2 fruit fly cellular contexts compared by ENCODE assay signal in the genomic region with DNA sequence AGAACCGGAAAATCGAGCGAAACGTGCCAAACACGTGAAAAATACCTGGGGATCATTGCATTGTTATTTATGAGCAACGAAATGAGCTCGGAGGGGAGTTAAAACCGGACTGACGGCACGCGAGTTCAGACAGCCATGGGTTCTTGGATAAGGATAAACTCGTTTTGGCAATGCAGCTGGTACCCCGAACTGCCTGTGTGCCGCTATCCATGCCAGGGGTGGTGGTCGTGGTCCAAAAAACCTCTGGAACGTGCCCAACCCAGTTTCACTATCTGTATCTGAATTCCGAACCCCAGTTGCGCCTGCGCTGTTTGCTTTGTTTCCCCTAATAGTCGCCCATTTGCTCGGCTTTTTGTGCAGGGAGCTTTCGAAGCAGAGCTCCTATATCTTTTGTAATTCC.
TF ChIP-seq lines count a peak whose summit lies in the region.

No protein-coding gene starts in this region.

- no peak for TF ChIP-seq CTCF in whole organism, embryonic (GFP tag; optimal IDR thresholded peaks at IDR 0.05; lab: Kevin White, UChicago)

TF ChIP-seq in whole organism, embryonic, 481 proteins besides CTCF, POLR2A, EP300 and RAD21:
- peak; percentile 100 for TF ChIP-seq nerfin-1 (tag; optimal IDR thresholded peaks at IDR 0.05; lab: Kevin White, UChicago)
- no peak for TF ChIP-seq Drgx (GFP tag; IDR thresholded peaks at IDR 0.05; lab: Robert Waterston, UW)
- TF ChIP-seq sd (tag; optimal IDR thresholded peaks at IDR 0.05; lab: Kevin White, UChicago) = peak; percentile 42
- TF ChIP-seq Hey (tag; optimal IDR thresholded peaks at IDR 0.05; lab: Kevin White, UChicago) = peak; percentile 68
- no peak for TF ChIP-seq CG16779 (GFP tag; IDR thresholded peaks at IDR 0.05; lab: Robert Waterston, UW)
- no peak for TF ChIP-seq CG13287 (GFP tag; IDR thresholded peaks at IDR 0.05; lab: Robert Waterston, UW; ENCODE audit: partially characterized antibody)
- TF ChIP-seq sens (GFP tag; lab: Kevin White, UChicago) = peak; percentile 44
- peak; percentile 61 for TF ChIP-seq pros (GFP tag; optimal IDR thresholded peaks at IDR 0.05; lab: Kevin White, UChicago)
- TF ChIP-seq CG6791 (GFP tag; IDR thresholded peaks at IDR 0.05; lab: Robert Waterston, UW; ENCODE audit: partially characterized antibody) = peak; percentile 46; the same call in 1 of the 3 replicates
- TF ChIP-seq bbx (GFP tag; IDR thresholded peaks at IDR 0.05; lab: Robert Waterston, UW; ENCODE audit: partially characterized antibody) = peak; percentile 36; the same call in 1 of the 2 replicates
- TF ChIP-seq gsb-n (tag; optimal IDR thresholded peaks at IDR 0.05; lab: Kevin White, UChicago) = peak; percentile 14
- TF ChIP-seq kni (GFP tag; optimal IDR thresholded peaks at IDR 0.05; lab: Kevin White, UChicago) = peak; percentile 33
- TF ChIP-seq mld (GFP tag; IDR thresholded peaks at IDR 0.05; lab: Robert Waterston, UW; ENCODE audit: partially characterized antibody) = peak; percentile 57; the same call in 1 of the 3 replicates

TF ChIP-seq in whole organism, prepupa, 60 proteins besides CTCF, POLR2A, EP300 and RAD21:
- TF ChIP-seq CG8119 (GFP tag; IDR thresholded peaks at IDR 0.05; lab: Robert Waterston, UW) = no peak
- no peak for TF ChIP-seq CG6276 (GFP tag; optimal IDR thresholded peaks at IDR 0.05; lab: Kevin White, UChicago)
- TF ChIP-seq acj6 (GFP tag; optimal IDR thresholded peaks at IDR 0.05; lab: Kevin White, UChicago) = no peak
- peak; percentile 46 for TF ChIP-seq Eip78C (GFP tag; lab: Kevin White, UChicago)
- peak in 1 of 2 experiments; percentile 11 for TF ChIP-seq ss (GFP tag; optimal IDR thresholded peaks at IDR 0.05; lab: Kevin White, UChicago)
- no peak for TF ChIP-seq Sox14 (GFP tag; optimal IDR thresholded peaks at IDR 0.05; lab: Kevin White, UChicago)
- TF ChIP-seq Sox102F (GFP tag; optimal IDR thresholded peaks at IDR 0.05; lab: Kevin White, UChicago) = no peak
